Worm (Caenorhabditis elegans): Measurements from ENCODE around the gene E02C12.12.

DNA sequence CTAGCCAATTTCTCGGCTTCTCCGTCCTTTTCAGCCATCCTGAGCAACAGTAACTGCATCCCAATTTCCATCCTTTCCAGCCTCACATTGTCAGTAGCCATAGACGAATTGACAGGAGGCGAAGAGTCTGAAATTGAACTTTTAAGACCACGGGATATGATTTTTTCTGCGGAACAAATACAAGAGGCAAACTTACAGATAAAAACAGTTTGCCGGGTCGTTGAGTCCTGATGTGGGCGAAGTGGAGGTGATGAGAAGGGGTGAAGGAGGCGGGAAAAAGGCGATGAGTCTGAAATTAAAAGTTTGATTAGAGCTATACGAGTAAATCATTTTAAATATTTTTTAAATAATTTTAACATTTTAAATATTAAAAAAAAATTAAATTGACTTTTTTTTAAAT lies 45.0 kb upstream of the E02C12.12 start, which contains the start of gene F36D4.6:
- TF ChIP-seq nhr-28 (tag; optimal IDR thresholded peaks at IDR 0.05) (no peak), sptf-1 (tag; optimal IDR thresholded peaks at IDR 0.05) (no peak), unc-39 (tag; optimal IDR thresholded peaks at IDR 0.05) (no peak), snpc-4 (tag; optimal IDR thresholded peaks at IDR 0.05) (no peak), pha-4 (tag; optimal IDR thresholded peaks at IDR 0.05) (no peak), unc-62 (GFP tag; optimal IDR thresholded peaks at IDR 0.05) (no peak), bed-3 (GFP tag; optimal IDR thresholded peaks at IDR 0.05) (no peak), mls-2 (tag; optimal IDR thresholded peaks at IDR 0.05) (no peak), hlh-1 (tag; optimal IDR thresholded peaks at IDR 0.05) (no peak), drap-1 (GFP tag; optimal IDR thresholded peaks at IDR 0.05) (no peak), nhr-2 (tag; optimal IDR thresholded peaks at IDR 0.05) (no peak)

Data from whole organism, mixed stage, embryonic.